Fruit fly (Drosophila melanogaster) whole organism, embryonic: ENCODE results near the gene CG13029.

Experiments
- CG5245 ChIP-seq: fragments of 200-800 bp; sonication (Bioruptor generic); optimal IDR thresholded peaks from 3 replicates; lab custom pipeline; 2016; ENCODE audit warnings: missing biosample characterization, missing genetic modification characterization
- CG5953 ChIP-seq: fragments of 200-800 bp; sonication (Bioruptor generic); IDR thresholded peaks from 2 replicates; pipeline ENCODE4 v1.3.6; 2022; ENCODE audit warnings: missing biosample characterization, missing genetic modification characterization
- D19B ChIP-seq: fragments of 200-800 bp; sonication (Bioruptor generic); optimal IDR thresholded peaks from 2 replicates; lab custom pipeline; 2017; ENCODE audit warnings: missing biosample characterization, mild to moderate bottlenecking, missing genetic modification characterization
- Doc2 ChIP-seq: fragments of 200-800 bp; sonication (Bioruptor generic); IDR thresholded peaks from 2 replicates; pipeline ENCODE4 v1.3.6; 2022; ENCODE audit warnings: missing biosample characterization, missing genetic modification characterization
- Ets97D ChIP-seq: fragments of 200-800 bp; sonication (Bioruptor generic); optimal IDR thresholded peaks from 3 replicates; lab custom pipeline; 2016; ENCODE audit warnings: missing biosample characterization, missing genetic modification characterization
- dan ChIP-seq: fragments of 200-800 bp; sonication (Bioruptor generic); IDR thresholded peaks from 2 replicates; pipeline ENCODE4 v1.3.6; 2022; ENCODE audit warnings: missing biosample characterization, missing genetic modification characterization
- ftz-f1 ChIP-seq: fragments of 200-800 bp; sonication (Bioruptor generic); optimal IDR thresholded peaks from 2 replicates; lab custom pipeline; 2016; ENCODE audit warnings: missing biosample characterization, missing genetic modification characterization
- pzg ChIP-seq: fragments of 200-800 bp; sonication (Bioruptor generic); optimal IDR thresholded peaks from 3 replicates; lab custom pipeline; 2018; ENCODE audit warnings: missing biosample characterization, mild to moderate bottlenecking, missing genetic modification characterization, moderate library complexity
- sqz ChIP-seq: fragments of 200-800 bp; sonication (Bioruptor generic); optimal IDR thresholded peaks from 3 replicates; lab custom pipeline; 2018; ENCODE audit warnings: missing biosample characterization, mild to moderate bottlenecking, missing genetic modification characterization
- twi ChIP-seq: fragments of 200-800 bp; optimal IDR thresholded peaks from 2 replicates; lab custom pipeline; 2019; ENCODE audit warnings: missing biosample characterization, mild to moderate bottlenecking, missing genetic modification characterization, moderate library complexity

- TF ChIP-seq pzg (GFP tag; lab: Kevin White, UChicago) (no peak), twi (tag; lab: Kevin White, UChicago) (no peak), Doc2 (GFP tag; lab: Robert Waterston, UW) (no peak), D19B (GFP tag; lab: Kevin White, UChicago) (no peak), CG5953 (no peak), Ets97D (GFP tag; lab: Kevin White, UChicago) (no peak), ftz-f1 (peak; percentile 44), CG5245 (GFP tag; lab: Kevin White, UChicago) (no peak), sqz (GFP tag; lab: Kevin White, UChicago) (peak; percentile 18), dan (GFP tag; lab: Robert Waterston, UW) (no peak)
These were observed 30.4 kb upstream of the CG13029 start for dm6 chr3L:16829983-16830382.
